Worm (Caenorhabditis elegans) whole organism, L2 larva: ENCODE data around the gene misc-1.
A peak's percentile ranks its signal among the peaks of the same experiment; 100 is the strongest.
"Not testable (repeated sequence)": the region's sequence is repeated elsewhere in the genome, so short reads cannot be mapped to it uniquely, and the experiment has no call there.

Experiments used
- F13H6.1 ChIP-seq: sonication (generic microtip); optimal IDR thresholded peaks from 2 replicates; lab custom pipeline; 2016; ENCODE audit warnings: missing genetic modification characterization, missing compliant biosample characterization
- Y55F3AM.14 ChIP-seq: fragments of 200-800 bp; sonication (Bioruptor generic); optimal IDR thresholded peaks from 2 replicates; lab custom pipeline; 2018; ENCODE audit warnings: mild to moderate bottlenecking, missing genetic modification characterization, missing compliant biosample characterization
- ZK546.5 ChIP-seq: sonication (generic microtip); optimal IDR thresholded peaks from 2 replicates; lab custom pipeline; 2017; ENCODE audit warnings: missing biosample characterization, missing genetic modification characterization
- ama-1 ChIP-seq: fragments of 150-350 bp; optimal IDR thresholded peaks from 2 replicates; lab custom pipeline; 2018; ENCODE audit warnings: inconsistent platforms
- ceh-16 ChIP-seq: fragments of 150-350 bp; optimal IDR thresholded peaks from 2 replicates; lab custom pipeline; 2014; ENCODE audit warnings: missing biosample characterization, missing genetic modification characterization
- ceh-82 ChIP-seq: fragments of 150-350 bp; optimal IDR thresholded peaks from 2 replicates; lab custom pipeline; 2014; ENCODE audit warnings: missing biosample characterization, missing genetic modification characterization
- crh-2 ChIP-seq: sonication (generic microtip); optimal IDR thresholded peaks from 2 replicates; lab custom pipeline; 2017; ENCODE audit warnings: missing biosample characterization, missing genetic modification characterization
- dmd-4 ChIP-seq: sonication (generic microtip); optimal IDR thresholded peaks from 2 replicates; lab custom pipeline; 2017; ENCODE audit warnings: missing biosample characterization, missing genetic modification characterization
- egl-27 ChIP-seq: sonication (generic microtip); optimal IDR thresholded peaks from 3 replicates; lab custom pipeline; 2017; ENCODE audit warnings: missing biosample characterization, missing genetic modification reagents, missing genetic modification characterization
- elt-3 ChIP-seq: sonication (generic microtip); optimal IDR thresholded peaks from 2 replicates; lab custom pipeline; 2017; ENCODE audit warnings: missing biosample characterization, missing genetic modification characterization
- fos-1 ChIP-seq: fragments of 150-350 bp; optimal IDR thresholded peaks from 2 replicates; lab custom pipeline; 2014; ENCODE audit warnings: missing biosample characterization, missing genetic modification characterization
- gmeb-1 ChIP-seq: fragments of 150-350 bp; optimal IDR thresholded peaks from 2 replicates; lab custom pipeline; 2014; ENCODE audit warnings: missing biosample characterization, missing genetic modification characterization
- lin-13 ChIP-seq: fragments of 150-350 bp; optimal IDR thresholded peaks from 2 replicates; lab custom pipeline; 2014; ENCODE audit warnings: missing biosample characterization, missing genetic modification reagents, missing genetic modification characterization
- lin-39 ChIP-seq: fragments of 150-350 bp; optimal IDR thresholded peaks from 2 replicates; lab custom pipeline; 2014; ENCODE audit warnings: missing biosample characterization, missing genetic modification reagents, missing genetic modification characterization
- lsy-2 ChIP-seq, 2 experiments: fragments of 150-350 bp in 1 of 2; sonication (generic microtip) in 1 of 2; optimal IDR thresholded peaks; 2 replicates each; lab custom pipeline; 2014 to 2017; ENCODE audit warnings: missing biosample characterization in 2 of 2, missing genetic modification characterization in 2 of 2
- mdl-1 ChIP-seq, 2 experiments: fragments of 150-350 bp in 1 of 2; sonication (generic microtip) in 1 of 2; optimal IDR thresholded peaks; 2 replicates each; lab custom pipeline; 2017; ENCODE audit warnings: missing biosample characterization in 2 of 2, missing genetic modification characterization in 2 of 2
- nhr-10 ChIP-seq: sonication (generic microtip); optimal IDR thresholded peaks from 2 replicates; lab custom pipeline; 2017; ENCODE audit warnings: missing biosample characterization, missing genetic modification characterization
- nhr-11 ChIP-seq: fragments of 150-350 bp; optimal IDR thresholded peaks from 2 replicates; lab custom pipeline; 2014; ENCODE audit warnings: missing biosample characterization, missing genetic modification characterization
- nhr-129 ChIP-seq: fragments of 150-350 bp; optimal IDR thresholded peaks from 2 replicates; lab custom pipeline; 2014; ENCODE audit warnings: missing biosample characterization, missing genetic modification characterization
- nhr-23 ChIP-seq: fragments of 150-350 bp; optimal IDR thresholded peaks from 2 replicates; lab custom pipeline; 2014; ENCODE audit warnings: missing biosample characterization, missing genetic modification reagents, missing genetic modification characterization
- nhr-237 ChIP-seq: fragments of 150-350 bp; optimal IDR thresholded peaks from 2 replicates; lab custom pipeline; 2014; ENCODE audit warnings: missing biosample characterization, missing genetic modification characterization
- nhr-25 ChIP-seq: fragments of 150-350 bp; sonication (generic microtip); optimal IDR thresholded peaks from 3 replicates; lab custom pipeline; 2014; ENCODE audit warnings: missing biosample characterization, missing genetic modification characterization
- nhr-6 ChIP-seq: fragments of 150-350 bp; optimal IDR thresholded peaks from 2 replicates; lab custom pipeline; 2014; ENCODE audit warnings: missing biosample characterization, missing genetic modification characterization
- nhr-77 ChIP-seq: fragments of 150-350 bp; optimal IDR thresholded peaks from 2 replicates; lab custom pipeline; 2014; ENCODE audit warnings: missing biosample characterization, missing genetic modification characterization
- peb-1 ChIP-seq: fragments of 150-350 bp; optimal IDR thresholded peaks from 2 replicates; lab custom pipeline; 2014; ENCODE audit warnings: missing biosample characterization, missing genetic modification characterization
- sem-4 ChIP-seq: fragments of 150-350 bp; optimal IDR thresholded peaks from 2 replicates; lab custom pipeline; 2014; ENCODE audit warnings: missing biosample characterization, missing genetic modification reagents, missing genetic modification characterization
- skn-1 ChIP-seq: sonication (generic microtip); optimal IDR thresholded peaks from 2 replicates; lab custom pipeline; 2017; ENCODE audit warnings: missing biosample characterization, missing genetic modification characterization
- sma-9 ChIP-seq, 2 experiments: fragments of 150-350 bp in 1 of 2; sonication (generic microtip) in 1 of 2; optimal IDR thresholded peaks; 2 replicates each; lab custom pipeline; 2014 to 2016; ENCODE audit warnings: missing genetic modification characterization in 2 of 2, mild to moderate bottlenecking in 1 of 2, missing biosample characterization in 1 of 2, missing compliant biosample characterization in 1 of 2, missing genetic modification reagents in 1 of 2, moderate library complexity in 1 of 2
- unc-39 ChIP-seq: fragments of 150-350 bp; optimal IDR thresholded peaks from 2 replicates; lab custom pipeline; 2014; ENCODE audit warnings: missing biosample characterization, missing genetic modification characterization
- unc-55 ChIP-seq: fragments of 150-350 bp; sonication (generic microtip); optimal IDR thresholded peaks from 3 replicates; lab custom pipeline; 2014; ENCODE audit warnings: missing biosample characterization, missing genetic modification reagents, missing genetic modification characterization
- unc-62 ChIP-seq: fragments of 150-350 bp; optimal IDR thresholded peaks from 2 replicates; lab custom pipeline; 2014; ENCODE audit warnings: missing biosample characterization, missing genetic modification reagents, missing genetic modification characterization
- ztf-11 ChIP-seq: sonication (generic microtip); optimal IDR thresholded peaks from 2 replicates; lab custom pipeline; 2017; ENCODE audit warnings: missing biosample characterization, missing genetic modification characterization
- ztf-4 ChIP-seq: fragments of 150-350 bp; optimal IDR thresholded peaks from 2 replicates; lab custom pipeline; 2014; ENCODE audit warnings: missing biosample characterization, missing genetic modification characterization

The misc-1 gene

DNA sequence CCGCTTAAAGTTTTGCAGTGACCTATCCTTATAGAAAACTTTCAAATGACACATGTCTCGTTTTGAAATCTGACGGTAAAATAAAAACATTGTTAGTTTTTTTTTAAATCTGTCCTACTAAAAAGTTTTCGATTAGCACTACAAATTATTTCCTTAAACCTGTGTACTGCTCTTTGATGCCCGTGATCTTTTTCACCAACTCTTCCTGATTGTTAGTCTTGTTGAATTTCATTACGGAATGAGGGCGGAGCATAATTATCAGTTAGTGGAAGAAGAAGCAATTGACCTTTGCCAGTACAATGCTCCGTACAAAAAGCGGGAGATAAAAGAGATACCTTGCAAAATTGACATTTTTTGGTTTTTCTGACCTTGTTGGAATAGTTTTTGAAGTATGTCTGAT, 20.7 kb downstream of the misc-1 start, which contains the start of gene K01A2.4:
TSS of gene K01A2.4 (plus strand) at position 301 of the 400 bp plus-strand sequence.
- TF ChIP-seq unc-62 (GFP tag; lab: Kevin White, UChicago) (no peak), ceh-16 (no peak), nhr-6 (tag; lab: Kevin White, UChicago) (no peak), nhr-237 (no peak), nhr-129 (tag; lab: Kevin White, UChicago) (no peak), nhr-11 (no peak), ama-1 (lab: Kevin White, UChicago) (no peak), nhr-10 (tag; lab: Kevin White, UChicago) (no peak), mdl-1 (tag; optimal IDR thresholded peaks at IDR 0.05; lab: Kevin White, UChicago) (no peak), F13H6.1 (no peak), nhr-77 (tag; lab: Kevin White, UChicago) (no peak), nhr-25 (no peak)

- not testable (repeated sequence) for TF ChIP-seq ceh-82 (tag; lab: Kevin White, UChicago); sem-4 (tag; lab: Kevin White, UChicago); lin-13 (GFP tag; lab: Kevin White, UChicago)
Observed at ce11 chrII:312110-312509, 25.7 kb downstream of the misc-1 start, which contains the start of gene mps-2. mps-2 (minus strand) TSS chrII:312210.

ce11 chrII:313540-313939, 27.1 kb downstream of the misc-1 start:
- peak; percentile 1 for TF ChIP-seq sma-9 (GFP tag; optimal IDR thresholded peaks at IDR 0.05; lab: Kevin White, UChicago)
- TF ChIP-seq sma-9 (tag; optimal IDR thresholded peaks at IDR 0.05; lab: Kevin White, UChicago), result no peak
- no peak for TF ChIP-seq nhr-237
- peak; percentile 32 for TF ChIP-seq nhr-129 (tag; lab: Kevin White, UChicago)
- TF ChIP-seq ceh-16, result peak; percentile 12
- TF ChIP-seq lsy-2 (tag; optimal IDR thresholded peaks at IDR 0.05; lab: Kevin White, UChicago), result no peak
- no peak for TF ChIP-seq unc-62 (GFP tag; lab: Kevin White, UChicago)
- no peak for TF ChIP-seq ztf-11 (tag; lab: Kevin White, UChicago)
- no peak for TF ChIP-seq unc-55 (GFP tag; lab: Kevin White, UChicago)
- TF ChIP-seq, all 48 proteins: peak for 3

DNA sequence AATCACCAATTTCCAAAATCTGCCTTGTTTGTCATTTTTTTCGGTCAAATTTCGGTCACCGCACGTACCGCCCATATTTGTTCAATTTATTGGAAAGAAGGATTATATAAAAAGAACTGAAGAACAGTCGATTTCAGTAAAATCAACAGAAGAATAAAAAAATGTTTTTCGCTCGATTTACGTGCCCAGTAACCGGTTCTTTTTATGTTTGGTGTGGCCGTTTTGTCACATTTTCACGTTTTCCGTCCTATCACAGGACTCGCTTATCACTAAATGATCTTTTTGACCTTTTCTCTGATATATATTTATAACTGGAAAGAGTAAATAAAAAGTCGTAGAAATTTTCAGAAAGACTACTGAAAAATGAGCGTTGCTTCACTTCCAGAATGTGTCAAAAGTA, 33.0 kb downstream of the misc-1 start, which contains the start of gene far-7:
TSS of gene far-7 (plus strand) at position 331 of the 400 bp plus-strand sequence.
- TF ChIP-seq gmeb-1 (tag; lab: Kevin White, UChicago), result peak; percentile 1
- no peak for TF ChIP-seq lin-39
- no peak for TF ChIP-seq unc-39 (tag; lab: Kevin White, UChicago)
- no peak for TF ChIP-seq egl-27 (tag; lab: Kevin White, UChicago)
- TF ChIP-seq ama-1 (lab: Kevin White, UChicago), result peak; percentile 74

- no peak for TF ChIP-seq nhr-6 (tag; lab: Kevin White, UChicago)
- TF ChIP-seq Y55F3AM.14 (GFP tag; lab: Kevin White, UChicago), result no peak
- TF ChIP-seq crh-2, result no peak
- no peak for TF ChIP-seq ztf-4 (tag; lab: Kevin White, UChicago)
- TF ChIP-seq dmd-4, result no peak
- no peak for TF ChIP-seq elt-3 (tag; lab: Kevin White, UChicago)
- TF ChIP-seq skn-1, result no peak
- TF ChIP-seq egl-27 (tag; lab: Kevin White, UChicago), result no peak
- TF ChIP-seq ceh-16, result no peak
- TF ChIP-seq, all 48 proteins: peak for 0
Observed at ce11 chrII:320783-321182, 34.4 kb downstream of the misc-1 start.

DNA sequence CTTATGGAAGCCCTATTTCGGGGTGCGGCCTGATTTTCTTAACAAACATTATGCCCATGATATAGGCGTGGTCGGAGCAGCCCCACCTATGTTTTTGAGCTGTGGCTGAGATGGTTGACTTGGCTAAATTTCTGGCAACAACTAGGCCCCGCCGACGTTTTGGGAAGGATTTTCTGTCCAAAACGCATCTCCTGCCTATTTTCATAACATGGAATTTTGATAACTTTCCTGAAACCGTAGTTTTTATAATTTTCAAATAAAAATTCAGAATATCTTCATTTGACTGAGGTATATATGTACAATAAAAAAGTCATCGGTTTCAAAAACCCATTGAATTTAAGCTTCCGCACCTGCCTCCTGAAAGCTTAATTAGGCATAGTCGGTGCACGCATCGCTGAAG, 34.8 kb downstream of the misc-1 start:
- TF ChIP-seq Y55F3AM.14 (GFP tag; lab: Kevin White, UChicago), result no peak
- no peak for TF ChIP-seq ZK546.5 (tag; lab: Kevin White, UChicago)
- TF ChIP-seq unc-55 (GFP tag; lab: Kevin White, UChicago), result no peak
- no peak for TF ChIP-seq mdl-1 (tag; optimal IDR thresholded peaks at IDR 0.05; lab: Kevin White, UChicago)
- no peak for TF ChIP-seq ztf-4 (tag; lab: Kevin White, UChicago)
- TF ChIP-seq nhr-23 (tag; lab: Kevin White, UChicago), result no peak
- no peak for TF ChIP-seq crh-2
- no peak for TF ChIP-seq nhr-10 (tag; lab: Kevin White, UChicago)
- TF ChIP-seq peb-1 (tag; lab: Kevin White, UChicago), result no peak
- TF ChIP-seq fos-1, result no peak
- TF ChIP-seq unc-62 (GFP tag; lab: Kevin White, UChicago), result no peak
- TF ChIP-seq, all 48 proteins: peak for 0
